Fruit fly (Drosophila melanogaster) whole organism, embryonic: ENCODE measurements around the gene CG15155.

Experiments
- Awh ChIP-seq: fragments of 200-800 bp; sonication (Bioruptor generic); IDR thresholded peaks from 2 replicates; pipeline ENCODE4, ENCODE4 v1.3.6; 2022; ENCODE audit warnings: missing biosample characterization, missing genetic modification characterization
- Bteb2 ChIP-seq: fragments of 200-800 bp; sonication (Bioruptor generic); optimal IDR thresholded peaks from 2 replicates; lab custom pipeline; 2016; ENCODE audit warnings: missing biosample characterization, missing genetic modification characterization
- CG12391 ChIP-seq: fragments of 200-800 bp; sonication (Bioruptor generic); optimal IDR thresholded peaks from 3 replicates; lab custom pipeline; 2018; ENCODE audit warnings: missing biosample characterization, mild to moderate bottlenecking, missing genetic modification characterization, moderate library complexity
- CG13287 ChIP-seq: fragments of 200-800 bp; sonication (Bioruptor generic); IDR thresholded peaks from 2 replicates; pipeline ENCODE4 v1.3.6; 2022; ENCODE audit warnings: missing biosample characterization, missing genetic modification characterization; ENCODE audit not compliant: partially characterized antibody
- CG13296 ChIP-seq: fragments of 200-800 bp; sonication (Bioruptor generic); optimal IDR thresholded peaks from 3 replicates; lab custom pipeline; 2018; ENCODE audit warnings: missing biosample characterization, mild to moderate bottlenecking, missing genetic modification characterization
- CG14860 ChIP-seq: fragments of 200-800 bp; sonication (Bioruptor generic); IDR thresholded peaks from 3 replicates; pipeline ENCODE4 v1.3.6; 2022; ENCODE audit warnings: missing biosample characterization, missing genetic modification characterization; ENCODE audit not compliant: partially characterized antibody
- CG1832 ChIP-seq: fragments of 200-800 bp; sonication (Bioruptor generic); optimal IDR thresholded peaks from 2 replicates; lab custom pipeline; 2017; ENCODE audit warnings: missing biosample characterization, mild to moderate bottlenecking, missing genetic modification characterization, inconsistent platforms
- CG33213 ChIP-seq: fragments of 200-800 bp; sonication (Bioruptor generic); optimal IDR thresholded peaks from 3 replicates; lab custom pipeline; 2016; ENCODE audit warnings: missing biosample characterization, missing genetic modification characterization
- CG6791 ChIP-seq: fragments of 200-800 bp; sonication (Bioruptor generic); IDR thresholded peaks from 3 replicates; pipeline ENCODE4 v1.3.6; 2022; ENCODE audit warnings: missing biosample characterization, missing genetic modification characterization; ENCODE audit not compliant: partially characterized antibody
- CG8359 ChIP-seq: fragments of 200-800 bp; sonication (Bioruptor generic); optimal IDR thresholded peaks from 2 replicates; lab custom pipeline; 2017; ENCODE audit warnings: missing biosample characterization, mild to moderate bottlenecking, missing genetic modification characterization, borderline replicate concordance
- CG8478 ChIP-seq: fragments of >200 bp; optimal IDR thresholded peaks from 2 replicates; lab custom pipeline; 2018
- CG9609 ChIP-seq: fragments of 200-800 bp; sonication (Bioruptor generic); optimal IDR thresholded peaks from 3 replicates; lab custom pipeline; 2016; ENCODE audit warnings: missing biosample characterization, missing genetic modification characterization
- CoRest ChIP-seq: fragments of 200-800 bp; sonication (Bioruptor generic); optimal IDR thresholded peaks from 3 replicates; lab custom pipeline; 2018; ENCODE audit warnings: missing biosample characterization, mild to moderate bottlenecking, missing genetic modification characterization, moderate library complexity
- Dad ChIP-seq: fragments of 200-800 bp; sonication (Bioruptor generic); optimal IDR thresholded peaks from 3 replicates; lab custom pipeline; 2016; ENCODE audit warnings: missing biosample characterization, missing genetic modification characterization
- Deaf1 ChIP-seq: fragments of 200-800 bp; optimal IDR thresholded peaks from 3 replicates; lab custom pipeline; 2019; ENCODE audit warnings: missing biosample characterization, mild to moderate bottlenecking, missing genetic modification characterization, moderate library complexity
- Dip3 ChIP-seq: fragments of 200-800 bp; sonication (Bioruptor generic); optimal IDR thresholded peaks from 3 replicates; lab custom pipeline; 2016; ENCODE audit warnings: missing biosample characterization, missing genetic modification characterization
- Fer3 ChIP-seq: fragments of 200-800 bp; sonication (Bioruptor generic); optimal IDR thresholded peaks from 2 replicates; lab custom pipeline; 2018; ENCODE audit warnings: missing biosample characterization, mild to moderate bottlenecking, missing genetic modification characterization, moderate library complexity
- H2.0 ChIP-seq: fragments of 200-800 bp; sonication (Bioruptor generic); IDR thresholded peaks from 2 replicates; pipeline ENCODE4 v1.3.6; 2022; ENCODE audit warnings: missing biosample characterization, missing genetic modification characterization
- HLH3B ChIP-seq: fragments of 200-800 bp; sonication (Bioruptor generic); IDR thresholded peaks from 2 replicates; pipeline ENCODE4 v1.3.6; 2022; ENCODE audit warnings: missing biosample characterization, missing genetic modification characterization
- HLH54F ChIP-seq: fragments of 200-800 bp; sonication (Bioruptor generic); optimal IDR thresholded peaks from 3 replicates; lab custom pipeline; 2016; ENCODE audit warnings: missing biosample characterization, missing genetic modification characterization
- Mad ChIP-seq: fragments of 200-800 bp; sonication (Bioruptor generic); optimal IDR thresholded peaks from 2 replicates; lab custom pipeline; 2016; ENCODE audit warnings: missing biosample characterization, missing genetic modification characterization
- Med ChIP-seq: fragments of 200-800 bp; sonication (Bioruptor generic); peaks from one replicate; lab custom pipeline; 2016; ENCODE audit warnings: missing biosample characterization, missing genetic modification characterization, mild to moderate bottlenecking, inconsistent platforms, moderate library complexity
- Mrtf ChIP-seq: fragments of 200-800 bp; sonication (Bioruptor generic); IDR thresholded peaks from 3 replicates; pipeline ENCODE4 v1.3.6; 2022; ENCODE audit warnings: missing biosample characterization, missing genetic modification characterization
- NC2β ChIP-seq: fragments of 200-800 bp; sonication (Bioruptor generic); optimal IDR thresholded peaks from 2 replicates; lab custom pipeline; 2016; ENCODE audit warnings: missing biosample characterization, missing genetic modification characterization
- Nf-YB ChIP-seq: fragments of 200-800 bp; sonication (Bioruptor generic); optimal IDR thresholded peaks from 3 replicates; lab custom pipeline; 2019; ENCODE audit warnings: missing biosample characterization, mild to moderate bottlenecking, missing genetic modification characterization, moderate library complexity
- Nf-YC ChIP-seq: fragments of 200-800 bp; optimal IDR thresholded peaks from 3 replicates; lab custom pipeline; 2019; ENCODE audit warnings: missing biosample characterization, mild to moderate bottlenecking, missing genetic modification characterization, moderate library complexity
- Sry-δ ChIP-seq: fragments of 200-800 bp; sonication (Bioruptor generic); optimal IDR thresholded peaks from 2 replicates; lab custom pipeline; 2016; ENCODE audit warnings: missing biosample characterization, missing genetic modification characterization
- cwo ChIP-seq: fragments of 200-800 bp; sonication (Bioruptor generic); optimal IDR thresholded peaks from 3 replicates; lab custom pipeline; 2017; ENCODE audit warnings: missing biosample characterization, missing genetic modification characterization, mild to moderate bottlenecking, moderate library complexity, missing genetic modification reagents
- dm ChIP-seq: fragments of 200-800 bp; sonication (Bioruptor generic); optimal IDR thresholded peaks from 3 replicates; lab custom pipeline; 2016; ENCODE audit warnings: missing biosample characterization, missing genetic modification characterization
- ewg ChIP-seq: fragments of 200-800 bp; sonication (Bioruptor generic); optimal IDR thresholded peaks from 3 replicates; lab custom pipeline; 2017; ENCODE audit warnings: mild to moderate bottlenecking, missing biosample characterization, missing genetic modification reagents, missing genetic modification characterization
- gro ChIP-seq: fragments of 200-800 bp; sonication (Bioruptor generic); optimal IDR thresholded peaks from 2 replicates; lab custom pipeline; 2016; ENCODE audit warnings: missing biosample characterization, missing genetic modification characterization
- gsb ChIP-seq: fragments of 200-800 bp; sonication (Bioruptor generic); IDR thresholded peaks from 2 replicates; pipeline ENCODE4 v1.3.6; 2022; ENCODE audit warnings: missing biosample characterization, missing genetic modification characterization
- hkb ChIP-seq, 2 experiments: fragments of 200-800 bp in 1 of 2; fragments of >200 bp in 1 of 2; sonication (Bioruptor generic) in 1 of 2; IDR thresholded peaks in 1 of 2; optimal IDR thresholded peaks in 1 of 2; 2 replicates each; pipeline versions ENCODE4 v1.3.6 to Lab custom; 2017 to 2022; ENCODE audit warnings: missing biosample characterization in 1 of 2, missing genetic modification characterization in 1 of 2
- insv ChIP-seq, 2 experiments: fragments of 200-800 bp; sonication (Bioruptor generic); optimal IDR thresholded peaks; 3 replicates each; lab custom pipeline; 2016 to 2018; ENCODE audit warnings: missing biosample characterization in 2 of 2, missing genetic modification characterization in 2 of 2
- jumu ChIP-seq: fragments of 200-800 bp; sonication (Bioruptor generic); optimal IDR thresholded peaks from 3 replicates; lab custom pipeline; 2016; ENCODE audit warnings: missing biosample characterization, missing genetic modification characterization
- kni ChIP-seq: fragments of 200-800 bp; sonication (Bioruptor generic); optimal IDR thresholded peaks from 3 replicates; lab custom pipeline; 2017; ENCODE audit warnings: mild to moderate bottlenecking, missing biosample characterization, missing genetic modification reagents, missing genetic modification characterization
- lilli ChIP-seq: fragments of 200-800 bp; sonication (Bioruptor generic); optimal IDR thresholded peaks from 3 replicates; lab custom pipeline; 2016; ENCODE audit warnings: missing biosample characterization, missing genetic modification characterization
- oc ChIP-seq: fragments of 200-800 bp; sonication (Bioruptor generic); optimal IDR thresholded peaks from 2 replicates; lab custom pipeline; 2018; ENCODE audit warnings: missing biosample characterization, mild to moderate bottlenecking, missing genetic modification characterization, moderate library complexity
- pan ChIP-seq, 4 experiments: fragments of >200 bp in 3 of 4; fragments of 200-800 bp in 1 of 4; sonication (Bioruptor generic) in 1 of 4; optimal IDR thresholded peaks in 3 of 4; IDR thresholded peaks in 1 of 4; 2 replicates each; pipeline versions ENCODE4 v1.3.6 to Lab custom; 2017 to 2022; ENCODE audit warnings: missing biosample characterization in 2 of 4, missing genetic modification characterization in 2 of 4, mixed read lengths in 1 of 4
- peb ChIP-seq: fragments of 200-800 bp; sonication (Bioruptor generic); IDR thresholded peaks from 2 replicates; pipeline ENCODE4 v1.3.6; 2022; ENCODE audit warnings: missing biosample characterization, missing genetic modification characterization
- pum ChIP-seq: fragments of 200-800 bp; sonication (Bioruptor generic); optimal IDR thresholded peaks from 2 replicates; lab custom pipeline; 2016; ENCODE audit warnings: missing biosample characterization, missing genetic modification characterization
- run ChIP-seq: fragments of 200-800 bp; sonication (Bioruptor generic); optimal IDR thresholded peaks from 3 replicates; lab custom pipeline; 2018; ENCODE audit warnings: missing biosample characterization, mild to moderate bottlenecking, missing genetic modification characterization
- scrt ChIP-seq: fragments of 200-800 bp; sonication (Bioruptor generic); optimal IDR thresholded peaks from 2 replicates; lab custom pipeline; 2018; ENCODE audit warnings: missing biosample characterization, mild to moderate bottlenecking, missing genetic modification characterization, moderate library complexity
- sens ChIP-seq: fragments of 200-800 bp; sonication (Bioruptor generic); peaks from one replicate; lab custom pipeline; 2016; ENCODE audit warnings: missing biosample characterization, missing genetic modification characterization
- slbo ChIP-seq: fragments of 200-800 bp; sonication (Bioruptor generic); IDR thresholded peaks from 2 replicates; pipeline ENCODE4 v1.3.6; 2022; ENCODE audit warnings: missing biosample characterization, missing genetic modification characterization
- sr ChIP-seq: fragments of 200-800 bp; sonication (Bioruptor generic); IDR thresholded peaks from 3 replicates; pipeline ENCODE4 v1.3.6; 2022; ENCODE audit warnings: missing biosample characterization, missing genetic modification characterization
- stc ChIP-seq: fragments of 200-800 bp; sonication (Bioruptor generic); IDR thresholded peaks from 2 replicates; pipeline ENCODE4 v1.3.6; 2022; ENCODE audit warnings: missing biosample characterization, missing genetic modification characterization
- sug ChIP-seq: fragments of 200-800 bp; optimal IDR thresholded peaks from 2 replicates; lab custom pipeline; 2019; ENCODE audit warnings: missing biosample characterization, mild to moderate bottlenecking, missing genetic modification characterization, moderate library complexity
- trem ChIP-seq: fragments of 200-800 bp; optimal IDR thresholded peaks from 3 replicates; lab custom pipeline; 2019; ENCODE audit warnings: missing biosample characterization, mild to moderate bottlenecking, missing genetic modification characterization, moderate library complexity
- zfh1 ChIP-seq: fragments of 200-800 bp; sonication (Bioruptor generic); IDR thresholded peaks from 3 replicates; pipeline ENCODE4 v1.3.6; 2022; ENCODE audit warnings: missing biosample characterization, missing genetic modification characterization

Gene CG15155

dm6 chr2L:18152172-18152639 is 2.4 kb upstream of the CG15155 start, which contains the start of gene Socs36E (continued):
- peak; percentile 26 for TF ChIP-seq CG9609 (GFP tag; lab: Kevin White, UChicago)
- TF ChIP-seq sens (GFP tag; lab: Kevin White, UChicago): peak; percentile 59
- TF ChIP-seq trem (tag; lab: Kevin White, UChicago): peak; percentile 91
- no peak for TF ChIP-seq lilli
- peak; percentile 82 for TF ChIP-seq Deaf1 (tag; lab: Kevin White, UChicago)
- TF ChIP-seq CoRest (tag; lab: Kevin White, UChicago): peak; percentile 44
- TF ChIP-seq Sry-δ (GFP tag; lab: Kevin White, UChicago): peak; percentile 66
- TF ChIP-seq zfh1 (GFP tag; lab: Robert Waterston, UW): peak; percentile 43; the same call in 2 of the 3 replicates
- TF ChIP-seq Fer3 (tag; lab: Kevin White, UChicago): no peak
- peak; percentile 62 for TF ChIP-seq CG13287 (GFP tag; lab: Robert Waterston, UW)
- TF ChIP-seq gsb (GFP tag; lab: Robert Waterston, UW): no peak
- TF ChIP-seq NC2β (GFP tag; lab: Kevin White, UChicago): peak; percentile 70
- TF ChIP-seq run (tag; lab: Kevin White, UChicago): no peak
- no peak for TF ChIP-seq H2.0 (GFP tag; lab: Robert Waterston, UW)
- TF ChIP-seq CG1832: no peak
- TF ChIP-seq sr: peak; percentile 39; the same call in 1 of the 3 replicates
- TF ChIP-seq CG14860 (GFP tag; lab: Robert Waterston, UW): no peak
- peak; percentile 54 for TF ChIP-seq Mad (GFP tag; lab: Kevin White, UChicago)
- peak in 1 of 2 experiments; percentile 76 for TF ChIP-seq insv (GFP tag; optimal IDR thresholded peaks at IDR 0.05; lab: Kevin White, UChicago)
- TF ChIP-seq Med (GFP tag; lab: Kevin White, UChicago): peak; percentile 96
- TF ChIP-seq Nf-YB (GFP tag; lab: Kevin White, UChicago): peak; percentile 43
- TF ChIP-seq sug (tag; lab: Kevin White, UChicago): peak; percentile 52
- peak; percentile 93 for TF ChIP-seq CG33213 (GFP tag; lab: Kevin White, UChicago)
- peak; percentile 7 for TF ChIP-seq Dip3
- TF ChIP-seq gro (GFP tag; lab: Kevin White, UChicago): peak; percentile 56
- peak; percentile 51 for TF ChIP-seq CG12391
- peak; percentile 0 for TF ChIP-seq CG13296 (GFP tag; lab: Kevin White, UChicago)
- no peak for TF ChIP-seq CG8359 (GFP tag; lab: Kevin White, UChicago)
- peak; percentile 37 for TF ChIP-seq jumu (GFP tag; lab: Kevin White, UChicago)
- no peak for TF ChIP-seq peb (GFP tag; lab: Robert Waterston, UW)
- peak; percentile 80 for TF ChIP-seq dm
- peak; percentile 40; the same call in 1 of the 2 replicates for TF ChIP-seq slbo
- TF ChIP-seq CG6791 (GFP tag; lab: Robert Waterston, UW): peak; percentile 72; the same call in 2 of the 3 replicates
- peak; percentile 24 for TF ChIP-seq oc (tag; lab: Kevin White, UChicago)
- TF ChIP-seq scrt (GFP tag; lab: Kevin White, UChicago): no peak
- no peak for TF ChIP-seq pan (optimal IDR thresholded peaks at IDR 0.05; lab: Kevin White, UChicago)
- TF ChIP-seq pan (GFP tag; optimal IDR thresholded peaks at IDR 0.05 in 1 of 2, IDR thresholded peaks at IDR 0.05 in 1 of 2): peak in 1 of 2 experiments; percentile 5
- TF ChIP-seq stc (GFP tag; lab: Robert Waterston, UW): no peak
- TF ChIP-seq kni: peak; percentile 37
- TF ChIP-seq HLH3B (GFP tag; lab: Robert Waterston, UW): peak; percentile 8; the same call in 1 of the 2 replicates
- TF ChIP-seq pum (GFP tag; lab: Kevin White, UChicago): no peak
- TF ChIP-seq CG8478 (lab: Kevin White, UChicago): peak; percentile 81
- peak; percentile 46 for TF ChIP-seq Dad (GFP tag; lab: Kevin White, UChicago)
- TF ChIP-seq Mrtf (GFP tag; lab: Robert Waterston, UW): no peak
- peak; percentile 35 for TF ChIP-seq Nf-YC (tag; lab: Kevin White, UChicago)
- TF ChIP-seq ewg (GFP tag; lab: Kevin White, UChicago): no peak
- no peak for TF ChIP-seq hkb (optimal IDR thresholded peaks at IDR 0.05; lab: Kevin White, UChicago)
- TF ChIP-seq hkb (GFP tag; IDR thresholded peaks at IDR 0.05; lab: Robert Waterston, UW): peak; percentile 39; the same call in 1 of the 2 replicates
- no peak for TF ChIP-seq cwo (GFP tag; lab: Kevin White, UChicago)
- no peak for TF ChIP-seq Awh (GFP tag; lab: Robert Waterston, UW)
- peak; percentile 23 for TF ChIP-seq HLH54F (GFP tag; lab: Kevin White, UChicago)
- peak; percentile 18 for TF ChIP-seq Bteb2 (GFP tag; lab: Kevin White, UChicago)
